Fruit fly (Drosophila melanogaster): ENCODE results near the gene inaF-D.

inaF-D gene

dm6 chrX:11769435-11769834 is 40.5 kb upstream of the inaF-D start:
- peak; percentile 86 for TF ChIP-seq CG17612 (GFP tag; IDR thresholded peaks at IDR 0.05)
- TF ChIP-seq pnt (GFP tag; optimal IDR thresholded peaks at IDR 0.05), result no peak
- TF ChIP-seq CG8290 (GFP tag; optimal IDR thresholded peaks at IDR 0.05), result peak; percentile 95
- peak in 1 of 2 experiments; percentile 95 for TF ChIP-seq CG8290 (tag; optimal IDR thresholded peaks at IDR 0.05)

- TF ChIP-seq sc (optimal IDR thresholded peaks at IDR 0.05), result no peak
- TF ChIP-seq sc (GFP tag; optimal IDR thresholded peaks at IDR 0.05), result no peak
- no peak for TF ChIP-seq CG5180 (GFP tag; optimal IDR thresholded peaks at IDR 0.05)
- TF ChIP-seq Trl (optimal IDR thresholded peaks at IDR 0.05), result peak in 1 of 2 experiments; percentile 23
- no peak for TF ChIP-seq Trl (GFP tag; optimal IDR thresholded peaks at IDR 0.05)
- TF ChIP-seq exex (tag; optimal IDR thresholded peaks at IDR 0.05), result peak; percentile 74
- TF ChIP-seq crol (GFP tag; IDR thresholded peaks at IDR 0.05), result peak; percentile 71
- TF ChIP-seq dan (GFP tag; IDR thresholded peaks at IDR 0.05), result no peak
- no peak for TF ChIP-seq CG34422 (GFP tag; IDR thresholded peaks at IDR 0.05)
- TF ChIP-seq bbx (GFP tag; IDR thresholded peaks at IDR 0.05; ENCODE audit: partially characterized antibody), result no peak
- no peak for TF ChIP-seq CG12769 (tag; optimal IDR thresholded peaks at IDR 0.05)
- TF ChIP-seq sna (GFP tag; IDR thresholded peaks at IDR 0.05; ENCODE audit: partially characterized antibody), result no peak
- no peak for TF ChIP-seq CG4730 (GFP tag; IDR thresholded peaks at IDR 0.05)
- TF ChIP-seq CG8089 (GFP tag; optimal IDR thresholded peaks at IDR 0.05), result no peak
- TF ChIP-seq Mes4 (GFP tag; optimal IDR thresholded peaks at IDR 0.05), result no peak
- TF ChIP-seq grn (GFP tag; optimal IDR thresholded peaks at IDR 0.05), result peak; percentile 90
- no peak for TF ChIP-seq CG17385 (GFP tag; optimal IDR thresholded peaks at IDR 0.05)
- no peak for TF ChIP-seq sob (GFP tag; IDR thresholded peaks at IDR 0.05)
- TF ChIP-seq CG10267 (tag; optimal IDR thresholded peaks at IDR 0.05), result no peak
- no peak for TF ChIP-seq nau (GFP tag; optimal IDR thresholded peaks at IDR 0.05)
- TF ChIP-seq ind (GFP tag; optimal IDR thresholded peaks at IDR 0.05), result no peak
- peak; percentile 37 for TF ChIP-seq sens (GFP tag)
- TF ChIP-seq Sox100B (GFP tag; optimal IDR thresholded peaks at IDR 0.05), result no peak
- TF ChIP-seq Deaf1 (tag; optimal IDR thresholded peaks at IDR 0.05), result peak; percentile 85
- no peak for TF ChIP-seq CG3847 (GFP tag; IDR thresholded peaks at IDR 0.05)
- no peak for TF ChIP-seq Dbx (GFP tag; IDR thresholded peaks at IDR 0.05)
- no peak for TF ChIP-seq Jarid2 (GFP tag; optimal IDR thresholded peaks at IDR 0.05)
- TF ChIP-seq GATAe (GFP tag; conservative IDR thresholded peaks at IDR 0.05), result 0 out of 2 replicates have a peak, but pooled peaks have one; percentile 18
- TF ChIP-seq CG10321 (GFP tag; IDR thresholded peaks at IDR 0.05), result no peak
- peak; percentile 67 for TF ChIP-seq kay (GFP tag; optimal IDR thresholded peaks at IDR 0.05)
- no peak for TF ChIP-seq CG15073 (GFP tag; optimal IDR thresholded peaks at IDR 0.05)
- TF ChIP-seq vfl (GFP tag; optimal IDR thresholded peaks at IDR 0.05), result no peak
- no peak for TF ChIP-seq Scr (GFP tag; IDR thresholded peaks at IDR 0.05; ENCODE audit: partially characterized antibody)
- peak; percentile 67 for TF ChIP-seq mirr (GFP tag; optimal IDR thresholded peaks at IDR 0.05)
- peak; percentile 57 for TF ChIP-seq CG34376 (GFP tag; optimal IDR thresholded peaks at IDR 0.05)
- TF ChIP-seq nerfin-2 (GFP tag; IDR thresholded peaks at IDR 0.05; ENCODE audit: partially characterized antibody), result no peak
- TF ChIP-seq z (GFP tag; IDR thresholded peaks at IDR 0.05), result peak; percentile 80; the same call in 2 of the 3 replicates
- TF ChIP-seq CG17328 (GFP tag; IDR thresholded peaks at IDR 0.05), result no peak
- peak; percentile 64 for TF ChIP-seq sug (tag; optimal IDR thresholded peaks at IDR 0.05)
- no peak for TF ChIP-seq CG10147 (GFP tag; optimal IDR thresholded peaks at IDR 0.05)
- TF ChIP-seq CG12391 (tag; optimal IDR thresholded peaks at IDR 0.05), result no peak
- TF ChIP-seq Nf-YB (GFP tag; optimal IDR thresholded peaks at IDR 0.05), result no peak
- TF ChIP-seq MTF-1 (GFP tag; optimal IDR thresholded peaks at IDR 0.05; ENCODE audit: borderline replicate concordance), result no peak
- no peak for TF ChIP-seq ERR (GFP tag; optimal IDR thresholded peaks at IDR 0.05)
- TF ChIP-seq CG14014 (GFP tag; IDR thresholded peaks at IDR 0.05), result no peak
Measured at dm6 chrX:11764540-11765136, 35.7 kb upstream of the inaF-D start, which contains the start of gene CG9360. Gene CG9360, minus strand, starts transcription at chrX:11764590.

All from whole organism, embryonic.